Comparison of ENCODE assay signal across 2 fruit fly cellular contexts in genomic region chr3R:15225279-15225730, dm6.
TF ChIP-seq lines count a peak whose summit lies in the region.

Gene CG31344, minus strand, starts transcription at chr3R:15225329.
Gene Caf1-55, plus strand, starts transcription at chr3R:15225576.

TF ChIP-seq in whole organism, adult, 20 proteins besides CTCF, POLR2A, EP300 and RAD21 (continued from another document):
- peak; percentile 6 for TF ChIP-seq CG11617 (GFP tag; optimal IDR thresholded peaks at IDR 0.05; lab: Kevin White, UChicago)

TF ChIP-seq in whole organism, embryonic, 481 proteins besides CTCF, POLR2A, EP300 and RAD21 (continued from another document and continues in another):
- TF ChIP-seq Opbp (GFP tag; IDR thresholded peaks at IDR 0.05; lab: Robert Waterston, UW; ENCODE audit: partially characterized antibody) (peak; percentile 49; the same call in 1 of the 3 replicates), sna (GFP tag; IDR thresholded peaks at IDR 0.05; lab: Robert Waterston, UW; ENCODE audit: partially characterized antibody) (peak; percentile 72), CG16779 (GFP tag; IDR thresholded peaks at IDR 0.05; lab: Robert Waterston, UW) (no peak), chinmo (GFP tag; IDR thresholded peaks at IDR 0.05; lab: Robert Waterston, UW; ENCODE audit: partially characterized antibody) (peak; percentile 93; the same call in 2 of the 4 replicates), sc (optimal IDR thresholded peaks at IDR 0.05; lab: Kevin White, UChicago) (no peak), sc (GFP tag; optimal IDR thresholded peaks at IDR 0.05; lab: Kevin White, UChicago) (no peak), lbe (GFP tag; optimal IDR thresholded peaks at IDR 0.05; lab: Kevin White, UChicago) (peak; percentile 55), kah (GFP tag; optimal IDR thresholded peaks at IDR 0.05; lab: Kevin White, UChicago) (no peak), D (optimal IDR thresholded peaks at IDR 0.05; lab: Kevin White, UChicago) (no peak), D (GFP tag; optimal IDR thresholded peaks at IDR 0.05; lab: Kevin White, UChicago) (no peak), bowl (GFP tag; IDR thresholded peaks at IDR 0.05; lab: Robert Waterston, UW) (no peak), CG8281 (tag; optimal IDR thresholded peaks at IDR 0.05; lab: Kevin White, UChicago) (no peak), Ets97D (GFP tag; optimal IDR thresholded peaks at IDR 0.05; lab: Kevin White, UChicago) (peak; percentile 66), knrl (GFP tag; IDR thresholded peaks at IDR 0.05; lab: Robert Waterston, UW; ENCODE audit: partially characterized antibody) (peak; percentile 79), CG12299 (tag; optimal IDR thresholded peaks at IDR 0.05; lab: Kevin White, UChicago) (peak; percentile 2), CG1602 (GFP tag; optimal IDR thresholded peaks at IDR 0.05; lab: Kevin White, UChicago) (peak; percentile 0), CG2712 (tag; optimal IDR thresholded peaks at IDR 0.05; lab: Kevin White, UChicago) (peak; percentile 42), CG4404 (GFP tag; IDR thresholded peaks at IDR 0.05; lab: Robert Waterston, UW) (no peak), Taf1 (GFP tag; IDR thresholded peaks at IDR 0.05; lab: Robert Waterston, UW) (no peak), ham (GFP tag; IDR thresholded peaks at IDR 0.05; lab: Robert Waterston, UW) (no peak), btn (GFP tag; optimal IDR thresholded peaks at IDR 0.05; lab: Kevin White, UChicago) (no peak), Dip3 (GFP tag; optimal IDR thresholded peaks at IDR 0.05; lab: Kevin White, UChicago) (no peak), sens (GFP tag; lab: Kevin White, UChicago) (peak; percentile 70), vnd (GFP tag; IDR thresholded peaks at IDR 0.05; lab: Robert Waterston, UW; ENCODE audit: partially characterized antibody) (peak; percentile 61; the same call in 2 of the 3 replicates), CG14441 (GFP tag; IDR thresholded peaks at IDR 0.05; lab: Robert Waterston, UW) (no peak), tna (GFP tag; IDR thresholded peaks at IDR 0.05; lab: Robert Waterston, UW; ENCODE audit: partially characterized antibody) (peak; percentile 44; the same call in 1 of the 2 replicates), mirr (GFP tag; optimal IDR thresholded peaks at IDR 0.05; lab: Kevin White, UChicago) (no peak), Nf-YC (tag; optimal IDR thresholded peaks at IDR 0.05; lab: Kevin White, UChicago) (peak; percentile 9), cwo (GFP tag; optimal IDR thresholded peaks at IDR 0.05; lab: Kevin White, UChicago) (no peak), hb (GFP tag; IDR thresholded peaks at IDR 0.05; lab: Robert Waterston, UW; ENCODE audit: partially characterized antibody) (peak; percentile 61; the same call in 1 of the 3 replicates), CG9932 (GFP tag; IDR thresholded peaks at IDR 0.05; lab: Robert Waterston, UW) (peak; percentile 34; the same call in 1 of the 2 replicates), CG7786 (GFP tag; optimal IDR thresholded peaks at IDR 0.05; lab: Kevin White, UChicago) (peak; percentile 17), B-H1 (GFP tag; IDR thresholded peaks at IDR 0.05; lab: Robert Waterston, UW) (no peak), CG10209 (GFP tag; optimal IDR thresholded peaks at IDR 0.05; lab: Kevin White, UChicago) (no peak), CG16813 (GFP tag; IDR thresholded peaks at IDR 0.05; lab: Robert Waterston, UW; ENCODE audit: partially characterized antibody) (peak; percentile 71), maf-S (GFP tag; optimal IDR thresholded peaks at IDR 0.05; lab: Kevin White, UChicago) (peak; percentile 12), corto (GFP tag; optimal IDR thresholded peaks at IDR 0.05; lab: Kevin White, UChicago) (no peak), CG2129 (GFP tag; IDR thresholded peaks at IDR 0.05; lab: Robert Waterston, UW; ENCODE audit: partially characterized antibody) (peak; percentile 65), Ptx1 (GFP tag; IDR thresholded peaks at IDR 0.05; lab: Robert Waterston, UW) (no peak), chn (GFP tag; optimal IDR thresholded peaks at IDR 0.05; lab: Kevin White, UChicago) (no peak), vvl (GFP tag; IDR thresholded peaks at IDR 0.05; lab: Robert Waterston, UW) (peak; percentile 42; the same call in 1 of the 2 replicates), CG12155 (GFP tag; optimal IDR thresholded peaks at IDR 0.05; lab: Kevin White, UChicago) (peak; percentile 12), Med (GFP tag; lab: Kevin White, UChicago) (peak; percentile 74), onecut (GFP tag; IDR thresholded peaks at IDR 0.05; lab: Robert Waterston, UW) (no peak), CG5180 (GFP tag; optimal IDR thresholded peaks at IDR 0.05; lab: Kevin White, UChicago) (no peak), Dref (GFP tag; IDR thresholded peaks at IDR 0.05; lab: Robert Waterston, UW) (peak; percentile 92), CG8924 (tag; optimal IDR thresholded peaks at IDR 0.05; lab: Kevin White, UChicago) (peak; percentile 38), ci (GFP tag; IDR thresholded peaks at IDR 0.05; lab: Robert Waterston, UW) (peak; percentile 17; the same call in 1 of the 3 replicates), stwl (tag; optimal IDR thresholded peaks at IDR 0.05; lab: Kevin White, UChicago) (peak; percentile 69), jumu (GFP tag; optimal IDR thresholded peaks at IDR 0.05; lab: Kevin White, UChicago) (peak; percentile 9), grn (GFP tag; optimal IDR thresholded peaks at IDR 0.05; lab: Kevin White, UChicago) (peak; percentile 31), ara (GFP tag; IDR thresholded peaks at IDR 0.05; lab: Robert Waterston, UW) (no peak), Dip2 (GFP tag; IDR thresholded peaks at IDR 0.05; lab: Robert Waterston, UW) (no peak), Dll (GFP tag; IDR thresholded peaks at IDR 0.05; lab: Robert Waterston, UW; ENCODE audit: partially characterized antibody) (peak; percentile 86), CG2120 (GFP tag; optimal IDR thresholded peaks at IDR 0.05; lab: Kevin White, UChicago) (peak; percentile 55), Bteb2 (GFP tag; optimal IDR thresholded peaks at IDR 0.05; lab: Kevin White, UChicago) (peak; percentile 8), zfh2 (GFP tag; optimal IDR thresholded peaks at IDR 0.05; lab: Kevin White, UChicago) (peak; percentile 35), dpn (GFP tag; optimal IDR thresholded peaks at IDR 0.05; lab: Kevin White, UChicago) (peak in 1 of 2 experiments; percentile 32), CG2116 (GFP tag; optimal IDR thresholded peaks at IDR 0.05; lab: Kevin White, UChicago) (peak; percentile 85), CG11247 (GFP tag; IDR thresholded peaks at IDR 0.05; lab: Robert Waterston, UW) (no peak), Camta (GFP tag; optimal IDR thresholded peaks at IDR 0.05; lab: Kevin White, UChicago) (no peak), HLH4C (GFP tag; IDR thresholded peaks at IDR 0.05; lab: Robert Waterston, UW; ENCODE audit: partially characterized antibody) (peak; percentile 89), CG1603 (tag; optimal IDR thresholded peaks at IDR 0.05; lab: Kevin White, UChicago) (peak; percentile 84), phol (tag; optimal IDR thresholded peaks at IDR 0.05; lab: Kevin White, UChicago) (peak; percentile 89), cas (GFP tag; IDR thresholded peaks at IDR 0.05; lab: Robert Waterston, UW) (no peak), CG6689 (GFP tag; IDR thresholded peaks at IDR 0.05; lab: Robert Waterston, UW) (no peak), Rfx (GFP tag; IDR thresholded peaks at IDR 0.05; lab: Robert Waterston, UW) (0 out of 2 replicates have a peak, but pooled peaks have one; percentile 18), CG7556 (GFP tag; optimal IDR thresholded peaks at IDR 0.05; lab: Kevin White, UChicago) (no peak), CG11560 (tag; IDR thresholded peaks at IDR 0.05; lab: Robert Waterston, UW) (peak; percentile 91), BEAF-32 (GFP tag; optimal IDR thresholded peaks at IDR 0.05; lab: Kevin White, UChicago) (peak; percentile 81), CG3163 (GFP tag; optimal IDR thresholded peaks at IDR 0.05; lab: Kevin White, UChicago) (no peak), Hr3 (GFP tag; optimal IDR thresholded peaks at IDR 0.05; lab: Kevin White, UChicago) (no peak), tx (GFP tag; optimal IDR thresholded peaks at IDR 0.05; lab: Kevin White, UChicago) (peak; percentile 24), fru (optimal IDR thresholded peaks at IDR 0.05; lab: Kevin White, UChicago) (no peak), Stat92E (GFP tag; optimal IDR thresholded peaks at IDR 0.05; lab: Kevin White, UChicago) (peak in 1 of 3 experiments; percentile 69), Blimp-1 (GFP tag; optimal IDR thresholded peaks at IDR 0.05; lab: Kevin White, UChicago) (no peak), CG9817 (tag; optimal IDR thresholded peaks at IDR 0.05; lab: Kevin White, UChicago) (no peak), vfl (GFP tag; optimal IDR thresholded peaks at IDR 0.05; lab: Kevin White, UChicago) (no peak), BtbVII (GFP tag; optimal IDR thresholded peaks at IDR 0.05; lab: Kevin White, UChicago) (no peak), dm (GFP tag; optimal IDR thresholded peaks at IDR 0.05; lab: Kevin White, UChicago) (peak; percentile 60), CG7372 (GFP tag; IDR thresholded peaks at IDR 0.05; lab: Robert Waterston, UW) (no peak), p53 (GFP tag; optimal IDR thresholded peaks at IDR 0.05; lab: Kevin White, UChicago) (no peak), Fer1 (GFP tag; optimal IDR thresholded peaks at IDR 0.05; lab: Kevin White, UChicago) (no peak), Hsf (GFP tag; optimal IDR thresholded peaks at IDR 0.05; lab: Kevin White, UChicago) (peak; percentile 1), CG15514 (GFP tag; optimal IDR thresholded peaks at IDR 0.05; lab: Kevin White, UChicago) (peak; percentile 68), CG7987 (GFP tag; optimal IDR thresholded peaks at IDR 0.05; lab: Kevin White, UChicago) (no peak), amos (GFP tag; IDR thresholded peaks at IDR 0.05; lab: Robert Waterston, UW; ENCODE audit: partially characterized antibody) (peak; percentile 78), MESR4 (GFP tag; optimal IDR thresholded peaks at IDR 0.05; lab: Kevin White, UChicago) (peak; percentile 65), yki (optimal IDR thresholded peaks at IDR 0.05; lab: Kevin White, UChicago) (no peak), CG31224 (GFP tag; IDR thresholded peaks at IDR 0.05; lab: Robert Waterston, UW) (no peak), az2 (GFP tag; optimal IDR thresholded peaks at IDR 0.05; lab: Kevin White, UChicago) (peak; percentile 14), CG14860 (GFP tag; IDR thresholded peaks at IDR 0.05; lab: Robert Waterston, UW; ENCODE audit: partially characterized antibody) (peak; percentile 61; the same call in 2 of the 3 replicates), kni (GFP tag; optimal IDR thresholded peaks at IDR 0.05; lab: Kevin White, UChicago) (no peak), CG8944 (GFP tag; optimal IDR thresholded peaks at IDR 0.05; lab: Kevin White, UChicago) (no peak), row (GFP tag; IDR thresholded peaks at IDR 0.05; lab: Robert Waterston, UW) (peak; percentile 58), Fer2 (tag; optimal IDR thresholded peaks at IDR 0.05; lab: Kevin White, UChicago) (no peak), lilli (GFP tag; optimal IDR thresholded peaks at IDR 0.05; lab: Kevin White, UChicago) (peak; percentile 37), HmgZ (tag; optimal IDR thresholded peaks at IDR 0.05; lab: Kevin White, UChicago) (peak; percentile 68), MBD-R2 (GFP tag; IDR thresholded peaks at IDR 0.05; lab: Robert Waterston, UW) (peak; percentile 82), ab (GFP tag; optimal IDR thresholded peaks at IDR 0.05; lab: Kevin White, UChicago) (no peak), CG12391 (tag; optimal IDR thresholded peaks at IDR 0.05; lab: Kevin White, UChicago) (peak; percentile 54), CG31365 (tag; optimal IDR thresholded peaks at IDR 0.05; lab: Kevin White, UChicago) (no peak), NFAT (GFP tag; IDR thresholded peaks at IDR 0.05; lab: Robert Waterston, UW) (no peak), Sry-δ (GFP tag; optimal IDR thresholded peaks at IDR 0.05; lab: Kevin White, UChicago) (peak; percentile 97), CG30020 (tag; optimal IDR thresholded peaks at IDR 0.05; lab: Kevin White, UChicago) (peak; percentile 56), CG10267 (tag; optimal IDR thresholded peaks at IDR 0.05; lab: Kevin White, UChicago) (peak; percentile 37), CG10321 (GFP tag; IDR thresholded peaks at IDR 0.05; lab: Robert Waterston, UW) (no peak), CG6791 (GFP tag; IDR thresholded peaks at IDR 0.05; lab: Robert Waterston, UW; ENCODE audit: partially characterized antibody) (peak; percentile 88), mld (GFP tag; IDR thresholded peaks at IDR 0.05; lab: Robert Waterston, UW; ENCODE audit: partially characterized antibody) (no peak), emc (GFP tag; optimal IDR thresholded peaks at IDR 0.05; lab: Kevin White, UChicago) (no peak), exex (tag; optimal IDR thresholded peaks at IDR 0.05; lab: Kevin White, UChicago) (peak; percentile 33), Mrtf (GFP tag; IDR thresholded peaks at IDR 0.05; lab: Robert Waterston, UW) (no peak), CG13624 (GFP tag; optimal IDR thresholded peaks at IDR 0.05; lab: Kevin White, UChicago) (peak; percentile 12), lola (GFP tag; optimal IDR thresholded peaks at IDR 0.05; lab: Kevin White, UChicago) (no peak), gro (GFP tag; optimal IDR thresholded peaks at IDR 0.05; lab: Kevin White, UChicago) (peak; percentile 26), CG14710 (tag; optimal IDR thresholded peaks at IDR 0.05; lab: Kevin White, UChicago) (peak; percentile 51), zf30C (GFP tag; optimal IDR thresholded peaks at IDR 0.05; lab: Kevin White, UChicago) (no peak), ato (GFP tag; IDR thresholded peaks at IDR 0.05; lab: Robert Waterston, UW; ENCODE audit: partially characterized antibody) (0 out of 2 replicates have a peak, but pooled peaks have one; percentile 19), CG12104 (GFP tag; optimal IDR thresholded peaks at IDR 0.05; lab: Kevin White, UChicago) (no peak), CG3995 (GFP tag; optimal IDR thresholded peaks at IDR 0.05; lab: Kevin White, UChicago) (peak; percentile 78), lab (GFP tag; optimal IDR thresholded peaks at IDR 0.05; lab: Kevin White, UChicago) (no peak), CG10959 (GFP tag; IDR thresholded peaks at IDR 0.05; lab: Robert Waterston, UW) (no peak), CG8388 (GFP tag; optimal IDR thresholded peaks at IDR 0.05; lab: Kevin White, UChicago) (no peak), CG17186 (GFP tag; optimal IDR thresholded peaks at IDR 0.05; lab: Kevin White, UChicago) (peak; percentile 3), NK7.1 (GFP tag; optimal IDR thresholded peaks at IDR 0.05; lab: Kevin White, UChicago) (no peak), Dp (GFP tag; optimal IDR thresholded peaks at IDR 0.05; lab: Kevin White, UChicago) (peak; percentile 77), CG9437 (GFP tag; optimal IDR thresholded peaks at IDR 0.05; lab: Kevin White, UChicago) (peak; percentile 79), CG42726 (GFP tag; IDR thresholded peaks at IDR 0.05; lab: Robert Waterston, UW; ENCODE audit: partially characterized antibody) (peak; percentile 39; the same call in 1 of the 2 replicates), CG15269 (tag; optimal IDR thresholded peaks at IDR 0.05; lab: Kevin White, UChicago) (no peak)
